Worm (Caenorhabditis elegans) whole organism, early embryonic: Measurements from ENCODE around the gene Y56A3A.2.

Source experiments
- B0310.2 ChIP-seq: sonication (generic microtip); optimal IDR thresholded peaks from 2 replicates; lab custom pipeline; 2016; ENCODE audit warnings: mild to moderate bottlenecking, missing genetic modification characterization, missing compliant biosample characterization
- F13C5.2 ChIP-seq: sonication (generic microtip); optimal IDR thresholded peaks from 2 replicates; lab custom pipeline; 2017; ENCODE audit warnings: mild to moderate bottlenecking, missing genetic modification characterization, inconsistent platforms, missing compliant biosample characterization
- aly-1 ChIP-seq: sonication (generic microtip); optimal IDR thresholded peaks from 2 replicates; lab custom pipeline; 2016; ENCODE audit warnings: missing genetic modification characterization, missing compliant biosample characterization
- ama-1 ChIP-seq: fragments of 150-350 bp; optimal IDR thresholded peaks from 2 replicates; lab custom pipeline; 2014
- ceh-36 ChIP-seq: sonication (generic microtip); optimal IDR thresholded peaks from 2 replicates; lab custom pipeline; 2016; ENCODE audit warnings: missing genetic modification characterization, inconsistent platforms, missing compliant biosample characterization
- ets-7 ChIP-seq: sonication (generic microtip); optimal IDR thresholded peaks from 2 replicates; lab custom pipeline; 2016; ENCODE audit warnings: missing genotype, missing genetic modification characterization, missing compliant biosample characterization
- flt-1 ChIP-seq: fragments of 200-800 bp; sonication (Bioruptor generic); IDR thresholded peaks from 2 replicates; pipeline ENCODE4 v1.3.6; 2022; ENCODE audit warnings: missing genetic modification characterization, missing compliant biosample characterization
- hmbx-1 ChIP-seq: sonication (generic microtip); optimal IDR thresholded peaks from 2 replicates; lab custom pipeline; 2016; ENCODE audit warnings: mild to moderate bottlenecking, missing genetic modification characterization, missing compliant biosample characterization
- hnd-1 ChIP-seq: sonication (generic microtip); optimal IDR thresholded peaks from 2 replicates; lab custom pipeline; 2016; ENCODE audit warnings: missing genetic modification characterization, missing compliant biosample characterization
- pes-1 ChIP-seq: fragments of 200-800 bp; sonication (Bioruptor generic); IDR thresholded peaks from 2 replicates; pipeline ENCODE4 v1.3.6; 2022; ENCODE audit warnings: missing genetic modification reagents, missing genetic modification characterization, missing compliant biosample characterization
- sea-1 ChIP-seq: fragments of 200-800 bp; sonication (Bioruptor generic); conservative IDR thresholded peaks from 2 replicates; pipeline ENCODE4 v1.3.6; 2022; ENCODE audit warnings: missing genetic modification characterization, missing compliant biosample characterization
- tbx-11 ChIP-seq: fragments of 200-800 bp; sonication (Bioruptor generic); IDR thresholded peaks from 2 replicates; pipeline ENCODE4 v1.3.6; 2022; ENCODE audit warnings: missing genetic modification characterization, missing compliant biosample characterization
- tbx-37 ChIP-seq: fragments of 200-800 bp; sonication (Bioruptor generic); conservative IDR thresholded peaks from 2 replicates; pipeline ENCODE4 v1.3.6; 2022; ENCODE audit warnings: missing genetic modification reagents, missing genetic modification characterization, missing compliant biosample characterization

ce11 chrIII:11895504-11895903, 33.5 kb upstream of the Y56A3A.2 start:
- TF ChIP-seq aly-1 (no peak), ama-1 (lab: Kevin White, UChicago) (no peak), hnd-1 (tag; lab: Kevin White, UChicago) (no peak), B0310.2 (no peak), flt-1 (GFP tag; lab: Robert Waterston, UW) (no peak), tbx-11 (GFP tag; lab: Robert Waterston, UW) (no peak), pes-1 (GFP tag; lab: Robert Waterston, UW) (no peak), ceh-36 (tag; lab: Kevin White, UChicago) (no peak), F13C5.2 (tag; lab: Kevin White, UChicago) (no peak), ets-7 (tag; lab: Kevin White, UChicago) (no peak), sea-1 (GFP tag; lab: Robert Waterston, UW) (no peak), hmbx-1 (tag; lab: Kevin White, UChicago) (no peak), tbx-37 (GFP tag; lab: Robert Waterston, UW) (no peak)
